Fruit fly (Drosophila melanogaster) whole organism, embryonic: ENCODE measurements around the gene CG18747.

Experiments
- Abd-B ChIP-seq: fragments of 200-800 bp; sonication (Bioruptor generic); optimal IDR thresholded peaks from 2 replicates; lab custom pipeline; 2018; ENCODE audit warnings: missing biosample characterization, mild to moderate bottlenecking, missing genetic modification characterization, moderate library complexity
- CG10543 ChIP-seq: fragments of 200-800 bp; sonication (Bioruptor generic); optimal IDR thresholded peaks from 3 replicates; lab custom pipeline; 2017; ENCODE audit warnings: missing biosample characterization, mild to moderate bottlenecking, missing genetic modification characterization, moderate library complexity
- CG12236 ChIP-seq: fragments of 200-800 bp; sonication (Bioruptor generic); optimal IDR thresholded peaks from 2 replicates; lab custom pipeline; 2016; ENCODE audit warnings: missing biosample characterization, missing genetic modification characterization
- CG12659 ChIP-seq: fragments of 200-800 bp; sonication (Bioruptor generic); optimal IDR thresholded peaks from 3 replicates; lab custom pipeline; 2017; ENCODE audit warnings: mild to moderate bottlenecking, missing biosample characterization, missing genetic modification reagents, missing genetic modification characterization
- CG15514 ChIP-seq: fragments of 200-800 bp; sonication (Bioruptor generic); optimal IDR thresholded peaks from 3 replicates; lab custom pipeline; 2017; ENCODE audit warnings: missing biosample characterization, missing genetic modification characterization, mild to moderate bottlenecking, moderate library complexity, missing genetic modification reagents
- CG17612 ChIP-seq: fragments of 200-800 bp; sonication (Bioruptor generic); IDR thresholded peaks from 2 replicates; pipeline ENCODE4 v1.3.6; 2022; ENCODE audit warnings: missing biosample characterization, missing genetic modification characterization
- CG30431 ChIP-seq: fragments of 200-800 bp; sonication (Bioruptor generic); optimal IDR thresholded peaks from 2 replicates; lab custom pipeline; 2017; ENCODE audit warnings: missing biosample characterization, missing genetic modification characterization
- CG31365 ChIP-seq: fragments of 200-800 bp; sonication (Bioruptor generic); optimal IDR thresholded peaks from 2 replicates; lab custom pipeline; 2018; ENCODE audit warnings: missing biosample characterization, mild to moderate bottlenecking, missing genetic modification characterization
- CG34376 ChIP-seq: fragments of 200-800 bp; sonication (Bioruptor generic); optimal IDR thresholded peaks from 2 replicates; lab custom pipeline; 2018; ENCODE audit warnings: missing biosample characterization, mild to moderate bottlenecking, missing genetic modification characterization
- CG34422 ChIP-seq: fragments of 200-800 bp; sonication (Bioruptor generic); IDR thresholded peaks from 3 replicates; pipeline ENCODE4 v1.3.6; 2022; ENCODE audit warnings: missing biosample characterization, missing genetic modification characterization
- CG5180 ChIP-seq: fragments of 200-800 bp; sonication (Bioruptor generic); optimal IDR thresholded peaks from 3 replicates; lab custom pipeline; 2017; ENCODE audit warnings: missing biosample characterization, missing genetic modification characterization, mild to moderate bottlenecking, moderate library complexity, missing genetic modification reagents
- CG8089 ChIP-seq: fragments of 200-800 bp; sonication (Bioruptor generic); optimal IDR thresholded peaks from 3 replicates; lab custom pipeline; 2016; ENCODE audit warnings: missing biosample characterization, missing genetic modification characterization
- CG9437 ChIP-seq: fragments of 200-800 bp; sonication (Bioruptor generic); optimal IDR thresholded peaks from 2 replicates; lab custom pipeline; 2018; ENCODE audit warnings: missing biosample characterization, mild to moderate bottlenecking, missing genetic modification characterization
- CG9797 ChIP-seq: fragments of 200-800 bp; sonication (Bioruptor generic); optimal IDR thresholded peaks from 3 replicates; lab custom pipeline; 2018; ENCODE audit warnings: missing biosample characterization, mild to moderate bottlenecking, missing genetic modification characterization
- Camta ChIP-seq: fragments of 200-800 bp; sonication (Bioruptor generic); optimal IDR thresholded peaks from 2 replicates; lab custom pipeline; 2016; ENCODE audit warnings: missing biosample characterization, missing genetic modification characterization
- Deaf1 ChIP-seq: fragments of 200-800 bp; optimal IDR thresholded peaks from 3 replicates; lab custom pipeline; 2019; ENCODE audit warnings: missing biosample characterization, mild to moderate bottlenecking, missing genetic modification characterization, moderate library complexity
- Dll ChIP-seq: fragments of 200-800 bp; sonication (Bioruptor generic); IDR thresholded peaks from 4 replicates; pipeline ENCODE4 v1.3.6; 2022; ENCODE audit warnings: missing biosample characterization, missing genetic modification characterization; ENCODE audit not compliant: partially characterized antibody
- GATAe ChIP-seq: fragments of 200-800 bp; sonication (Bioruptor generic); conservative IDR thresholded peaks from 2 replicates; pipeline ENCODE4 v1.3.6; 2022; ENCODE audit warnings: missing biosample characterization, missing genetic modification characterization
- Gsc ChIP-seq: fragments of 200-800 bp; sonication (Bioruptor generic); IDR thresholded peaks from 2 replicates; pipeline ENCODE4 v1.3.6; 2022; ENCODE audit warnings: missing biosample characterization, missing genetic modification characterization
- Hand ChIP-seq: fragments of 200-800 bp; sonication (Bioruptor generic); optimal IDR thresholded peaks from 2 replicates; lab custom pipeline; 2017; ENCODE audit warnings: mild to moderate bottlenecking, missing biosample characterization, missing genetic modification reagents, missing genetic modification characterization
- Hr51 ChIP-seq, 2 experiments: fragments of 200-800 bp; sonication (Bioruptor generic); optimal IDR thresholded peaks; 2 replicates in 1 of 2; 3 replicates in 1 of 2; lab custom pipeline; 2016 to 2018; ENCODE audit warnings: missing biosample characterization in 2 of 2, missing genetic modification characterization in 2 of 2, mild to moderate bottlenecking in 1 of 2, moderate library complexity in 1 of 2
- Jarid2 ChIP-seq: fragments of 200-800 bp; sonication (Bioruptor generic); optimal IDR thresholded peaks from 3 replicates; lab custom pipeline; 2017; ENCODE audit warnings: mild to moderate bottlenecking, missing biosample characterization, missing genetic modification reagents, missing genetic modification characterization
- Mrtf ChIP-seq: fragments of 200-800 bp; sonication (Bioruptor generic); IDR thresholded peaks from 3 replicates; pipeline ENCODE4 v1.3.6; 2022; ENCODE audit warnings: missing biosample characterization, missing genetic modification characterization
- NK7.1 ChIP-seq: fragments of 200-800 bp; sonication (Bioruptor generic); optimal IDR thresholded peaks from 3 replicates; lab custom pipeline; 2016; ENCODE audit warnings: missing biosample characterization, missing genetic modification characterization
- Opbp ChIP-seq: fragments of 200-800 bp; sonication (Bioruptor generic); IDR thresholded peaks from 3 replicates; pipeline ENCODE4 v1.3.6; 2022; ENCODE audit warnings: missing biosample characterization, missing genetic modification characterization; ENCODE audit not compliant: partially characterized antibody
- Pdp1 ChIP-seq, 2 experiments: fragments of 200-800 bp; sonication (Bioruptor generic); optimal IDR thresholded peaks; 3 replicates each; lab custom pipeline; 2016; ENCODE audit warnings: missing biosample characterization in 2 of 2, missing genetic modification characterization in 2 of 2, mild to moderate bottlenecking in 1 of 2, moderate library complexity in 1 of 2
- Stat92E ChIP-seq, 3 experiments: fragments of >200 bp in 2 of 3; fragments of 200-800 bp in 1 of 3; sonication (Bioruptor generic) in 1 of 3; optimal IDR thresholded peaks; 2 replicates each; lab custom pipeline; 2017 to 2019; ENCODE audit warnings: missing biosample characterization in 3 of 3, missing genetic modification characterization in 3 of 3, mild to moderate bottlenecking in 1 of 3, moderate library complexity in 1 of 3
- ac ChIP-seq: fragments of 200-800 bp; sonication (Bioruptor generic); optimal IDR thresholded peaks from 3 replicates; lab custom pipeline; 2017; ENCODE audit warnings: missing biosample characterization, mild to moderate bottlenecking, missing genetic modification characterization
- chinmo ChIP-seq: fragments of 200-800 bp; sonication (Bioruptor generic); IDR thresholded peaks from 4 replicates; pipeline ENCODE4 v1.3.6; 2022; ENCODE audit warnings: missing biosample characterization, missing genetic modification characterization; ENCODE audit not compliant: partially characterized antibody
- chn ChIP-seq: fragments of 200-800 bp; sonication (Bioruptor generic); optimal IDR thresholded peaks from 2 replicates; lab custom pipeline; 2016; ENCODE audit warnings: missing biosample characterization, missing genetic modification characterization
- da ChIP-seq: fragments of 200-800 bp; sonication (Bioruptor generic); optimal IDR thresholded peaks from 2 replicates; lab custom pipeline; 2016; ENCODE audit warnings: missing biosample characterization, missing genetic modification characterization
- exex ChIP-seq: fragments of 200-800 bp; sonication (Bioruptor generic); optimal IDR thresholded peaks from 4 replicates; lab custom pipeline; 2018; ENCODE audit warnings: missing biosample characterization, mild to moderate bottlenecking, missing genetic modification characterization, moderate library complexity
- eyg ChIP-seq: fragments of 200-800 bp; sonication (Bioruptor generic); optimal IDR thresholded peaks from 3 replicates; lab custom pipeline; 2016; ENCODE audit warnings: missing biosample characterization, missing genetic modification characterization
- grn ChIP-seq: fragments of 200-800 bp; sonication (Bioruptor generic); optimal IDR thresholded peaks from 3 replicates; lab custom pipeline; 2017; ENCODE audit warnings: missing biosample characterization, missing genetic modification characterization
- h ChIP-seq: fragments of >200 bp; optimal IDR thresholded peaks from 2 replicates; lab custom pipeline; 2017
- hbn ChIP-seq: fragments of 200-800 bp; sonication (Bioruptor generic); IDR thresholded peaks from 2 replicates; pipeline ENCODE4 v1.3.6; 2022; ENCODE audit warnings: missing biosample characterization, missing genetic modification characterization; ENCODE audit not compliant: partially characterized antibody
- lab ChIP-seq: fragments of 200-800 bp; sonication (Bioruptor generic); optimal IDR thresholded peaks from 3 replicates; lab custom pipeline; 2017; ENCODE audit warnings: missing biosample characterization, missing genetic modification characterization, mild to moderate bottlenecking, moderate library complexity, missing genetic modification reagents
- lov ChIP-seq, 2 experiments: fragments of 200-800 bp in 1 of 2; fragments of >200 bp in 1 of 2; sonication (Bioruptor generic) in 1 of 2; IDR thresholded peaks in 1 of 2; optimal IDR thresholded peaks in 1 of 2; 2 replicates in 1 of 2; 3 replicates in 1 of 2; pipeline versions ENCODE4 v1.3.6 to Lab custom; 2017 to 2022; ENCODE audit warnings: missing biosample characterization in 1 of 2, missing genetic modification characterization in 1 of 2
- mirr ChIP-seq: fragments of 200-800 bp; sonication (Bioruptor generic); optimal IDR thresholded peaks from 3 replicates; lab custom pipeline; 2018; ENCODE audit warnings: missing biosample characterization, mild to moderate bottlenecking, missing genetic modification characterization
- nau ChIP-seq: fragments of 200-800 bp; sonication (Bioruptor generic); optimal IDR thresholded peaks from 3 replicates; lab custom pipeline; 2017; ENCODE audit warnings: missing biosample characterization, mild to moderate bottlenecking, missing genetic modification characterization, missing genetic modification reagents
- pfk ChIP-seq: fragments of 200-800 bp; sonication (Bioruptor generic); optimal IDR thresholded peaks from 2 replicates; lab custom pipeline; 2018; ENCODE audit warnings: missing biosample characterization, mild to moderate bottlenecking, missing genetic modification characterization, moderate library complexity
- sd ChIP-seq: fragments of 200-800 bp; sonication (Bioruptor generic); optimal IDR thresholded peaks from 3 replicates; lab custom pipeline; 2018; ENCODE audit warnings: missing biosample characterization, mild to moderate bottlenecking, missing genetic modification characterization, moderate library complexity
- sug ChIP-seq: fragments of 200-800 bp; optimal IDR thresholded peaks from 2 replicates; lab custom pipeline; 2019; ENCODE audit warnings: missing biosample characterization, mild to moderate bottlenecking, missing genetic modification characterization, moderate library complexity
- tio ChIP-seq: fragments of 200-800 bp; sonication (Bioruptor generic); optimal IDR thresholded peaks from 2 replicates; lab custom pipeline; 2017; ENCODE audit warnings: missing biosample characterization, missing genetic modification characterization, inconsistent platforms
- trem ChIP-seq: fragments of 200-800 bp; optimal IDR thresholded peaks from 3 replicates; lab custom pipeline; 2019; ENCODE audit warnings: missing biosample characterization, mild to moderate bottlenecking, missing genetic modification characterization, moderate library complexity
- vfl ChIP-seq: fragments of 200-800 bp; sonication (Bioruptor generic); optimal IDR thresholded peaks from 2 replicates; lab custom pipeline; 2016; ENCODE audit warnings: missing biosample characterization, missing genetic modification characterization
- vvl ChIP-seq: fragments of 200-800 bp; sonication (Bioruptor generic); IDR thresholded peaks from 2 replicates; pipeline ENCODE4 v1.3.6; 2022; ENCODE audit warnings: missing biosample characterization, missing genetic modification characterization

Gene CG18747

DNA sequence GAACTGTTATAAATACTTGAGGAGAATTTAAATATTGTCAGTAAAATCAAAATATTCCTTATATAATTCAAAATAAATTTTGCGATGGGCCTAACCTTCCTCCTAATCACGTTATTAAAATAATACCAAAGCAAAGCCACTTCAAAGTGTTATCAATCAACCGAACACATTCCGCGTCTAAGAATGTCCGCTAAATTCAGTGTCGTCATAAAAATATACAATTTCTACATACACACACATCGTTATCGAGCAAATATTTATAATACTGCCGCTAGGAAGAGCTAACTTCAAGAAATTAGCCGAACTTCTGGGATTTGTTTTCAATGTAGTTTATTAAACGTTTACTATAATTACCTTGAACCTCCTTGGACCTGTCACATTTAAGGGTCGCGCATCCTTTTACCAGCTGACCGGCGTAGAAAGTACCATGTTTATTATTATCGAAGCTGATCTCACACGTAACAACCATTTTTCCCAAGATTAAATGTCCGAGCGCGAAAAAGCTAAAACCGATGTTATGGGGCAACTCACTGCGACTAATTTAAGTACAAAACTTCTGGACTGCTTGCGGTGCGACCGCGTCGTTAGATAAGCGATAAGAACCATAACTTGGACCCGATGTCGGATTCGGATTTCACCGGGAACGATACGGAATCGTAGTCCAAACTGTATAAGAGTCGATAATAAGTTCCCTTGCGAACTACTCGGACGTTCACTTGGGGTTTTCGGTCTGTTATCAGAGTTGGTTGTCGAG is at the start of gene CG18747:
Gene CG18747 (minus strand): TSS at position 514 of the 754 bp plus-strand sequence.
- TF ChIP-seq Hand (GFP tag; lab: Kevin White, UChicago), result no peak
- TF ChIP-seq lov (optimal IDR thresholded peaks at IDR 0.05; lab: Kevin White, UChicago), result no peak
- TF ChIP-seq lov (GFP tag; IDR thresholded peaks at IDR 0.05; lab: Robert Waterston, UW), result no peak
- TF ChIP-seq CG8089 (GFP tag; lab: Kevin White, UChicago), result no peak
- TF ChIP-seq grn (GFP tag; lab: Kevin White, UChicago), result peak; percentile 70
- TF ChIP-seq tio (GFP tag; lab: Kevin White, UChicago), result no peak
- TF ChIP-seq CG5180 (GFP tag; lab: Kevin White, UChicago), result no peak
- TF ChIP-seq CG34376 (GFP tag; lab: Kevin White, UChicago), result peak; percentile 4
- TF ChIP-seq trem (tag; lab: Kevin White, UChicago), result no peak
- no peak for TF ChIP-seq Opbp (GFP tag; lab: Robert Waterston, UW)
- no peak for TF ChIP-seq CG34422 (GFP tag; lab: Robert Waterston, UW)
- peak; percentile 37 for TF ChIP-seq Jarid2 (GFP tag; lab: Kevin White, UChicago)
- peak; percentile 92 for TF ChIP-seq CG15514 (GFP tag; lab: Kevin White, UChicago)
- no peak for TF ChIP-seq h (lab: Kevin White, UChicago)
- TF ChIP-seq Hr51 (GFP tag; optimal IDR thresholded peaks at IDR 0.05; lab: Kevin White, UChicago), result no peak
- no peak for TF ChIP-seq da (GFP tag; lab: Kevin White, UChicago)
- TF ChIP-seq CG10543 (GFP tag; lab: Kevin White, UChicago), result peak; percentile 39
- TF ChIP-seq pfk (GFP tag; lab: Kevin White, UChicago), result peak; percentile 63
- peak; percentile 35 for TF ChIP-seq GATAe (GFP tag; lab: Robert Waterston, UW)
- 0 out of 4 replicates have a peak, but pooled peaks have one; percentile 25 for TF ChIP-seq chinmo (GFP tag; lab: Robert Waterston, UW)
- no peak for TF ChIP-seq Camta (GFP tag; lab: Kevin White, UChicago)
- no peak for TF ChIP-seq CG30431 (GFP tag; lab: Kevin White, UChicago)
- TF ChIP-seq Deaf1 (tag; lab: Kevin White, UChicago), result peak; percentile 90
- peak in 1 of 2 experiments; percentile 58 for TF ChIP-seq Pdp1 (GFP tag; optimal IDR thresholded peaks at IDR 0.05; lab: Kevin White, UChicago)
- peak; percentile 94 for TF ChIP-seq sd (tag; lab: Kevin White, UChicago)
- TF ChIP-seq CG9797 (GFP tag; lab: Kevin White, UChicago), result no peak
- no peak for TF ChIP-seq eyg (GFP tag; lab: Kevin White, UChicago)
- TF ChIP-seq lab (GFP tag; lab: Kevin White, UChicago), result peak; percentile 5
- peak; percentile 46 for TF ChIP-seq sug (tag; lab: Kevin White, UChicago)
- TF ChIP-seq exex (tag; lab: Kevin White, UChicago), result peak; percentile 44
- TF ChIP-seq mirr (GFP tag; lab: Kevin White, UChicago), result peak; percentile 22
- no peak for TF ChIP-seq vvl
- TF ChIP-seq Gsc (GFP tag; lab: Robert Waterston, UW), result no peak
- peak; percentile 75 for TF ChIP-seq CG31365 (tag; lab: Kevin White, UChicago)
- no peak for TF ChIP-seq CG12236 (GFP tag; lab: Kevin White, UChicago)
- no peak for TF ChIP-seq Dll (GFP tag; lab: Robert Waterston, UW)
- TF ChIP-seq, all 482 proteins: peak for 16

dm6 chr3R:7821559-7821958 is 38.3 kb upstream of the CG18747 start:
- TF ChIP-seq Hr51 (GFP tag; optimal IDR thresholded peaks at IDR 0.05; lab: Kevin White, UChicago) (peak in 1 of 2 experiments; percentile 53), Abd-B (GFP tag; lab: Kevin White, UChicago) (peak; percentile 11), Mrtf (GFP tag; lab: Robert Waterston, UW) (no peak), nau (GFP tag; lab: Kevin White, UChicago) (no peak), Stat92E (GFP tag; optimal IDR thresholded peaks at IDR 0.05; lab: Kevin White, UChicago) (no peak), CG12659 (GFP tag; lab: Kevin White, UChicago) (peak; percentile 35), chn (GFP tag; lab: Kevin White, UChicago) (no peak), CG17612 (GFP tag; lab: Robert Waterston, UW) (no peak), ac (GFP tag; lab: Kevin White, UChicago) (no peak), NK7.1 (GFP tag; lab: Kevin White, UChicago) (no peak), hbn (GFP tag; lab: Robert Waterston, UW) (no peak), vfl (GFP tag; lab: Kevin White, UChicago) (no peak), CG9437 (GFP tag; lab: Kevin White, UChicago) (no peak)
